Worm (Caenorhabditis elegans): Measurements from ENCODE around the gene Y53F4B.26.

The Y53F4B.26 gene

DNA sequence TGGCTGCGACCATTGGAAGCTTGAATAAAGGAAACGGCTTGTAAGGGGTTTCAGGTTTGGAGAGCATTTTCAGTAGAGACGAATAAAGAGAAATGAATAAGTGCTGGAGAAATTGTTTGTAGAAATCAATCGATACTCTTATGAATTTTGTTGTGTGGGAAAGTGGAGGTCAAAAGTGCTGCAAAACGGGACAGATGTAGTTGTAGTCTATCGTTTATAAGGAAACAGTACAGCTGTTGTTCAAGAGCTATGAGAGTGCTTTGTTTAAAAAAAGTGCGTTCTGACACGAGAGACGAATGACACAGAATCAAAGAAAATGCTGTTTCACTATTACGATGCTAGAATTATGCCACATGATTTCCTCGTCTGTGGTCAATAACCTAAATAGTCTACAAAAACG is 10.3 kb downstream of the Y53F4B.26 start, which contains the start of gene Y53F4B.62:
TSS of gene Y53F4B.62 (minus strand) at position 101 of the 400 bp plus-strand sequence.
- TF ChIP-seq ztf-23 (GFP tag; IDR thresholded peaks at IDR 0.05) (no peak), klf-2 (GFP tag; conservative IDR thresholded peaks at IDR 0.05) (no peak), tab-1 (GFP tag; IDR thresholded peaks at IDR 0.05) (no peak), ztf-29 (GFP tag; IDR thresholded peaks at IDR 0.05) (no peak), T22C8.4 (GFP tag; IDR thresholded peaks at IDR 0.05) (no peak), cog-1 (tag; optimal IDR thresholded peaks at IDR 0.05) (no peak), flt-1 (GFP tag; IDR thresholded peaks at IDR 0.05) (no peak), ref-1 (GFP tag; conservative IDR thresholded peaks at IDR 0.05) (no peak), med-1 (GFP tag; optimal IDR thresholded peaks at IDR 0.05; ENCODE audit: insufficient read depth) (no peak)

DNA sequence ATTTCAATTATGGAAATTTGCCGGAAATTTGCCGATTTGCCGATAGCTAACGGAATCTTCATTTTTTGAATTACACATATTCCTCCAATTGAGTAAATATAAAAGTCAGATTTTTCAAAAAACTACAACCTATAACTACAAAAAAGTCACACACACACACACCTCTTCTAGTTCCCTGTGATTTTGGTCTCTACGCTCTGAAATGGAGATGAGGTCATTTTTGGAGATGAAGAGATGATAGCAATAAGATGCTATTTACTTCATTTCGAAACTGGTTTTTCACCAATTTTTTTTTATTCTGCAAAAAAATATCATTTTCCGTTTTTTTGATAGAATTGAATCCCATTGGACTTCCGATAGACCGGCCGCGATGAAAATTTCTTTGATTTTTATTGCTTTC is 16.6 kb downstream of the Y53F4B.26 start, which contains the start of gene Y53F4B.23:
TSS of gene Y53F4B.23 (plus strand) at position 312 of the 400 bp plus-strand sequence.
- TF ChIP-seq ztf-23 (GFP tag; IDR thresholded peaks at IDR 0.05) (no peak), tab-1 (GFP tag; IDR thresholded peaks at IDR 0.05) (no peak), flt-1 (GFP tag; IDR thresholded peaks at IDR 0.05) (no peak), ztf-29 (GFP tag; IDR thresholded peaks at IDR 0.05) (no peak), med-1 (GFP tag; optimal IDR thresholded peaks at IDR 0.05; ENCODE audit: insufficient read depth) (no peak)

DNA sequence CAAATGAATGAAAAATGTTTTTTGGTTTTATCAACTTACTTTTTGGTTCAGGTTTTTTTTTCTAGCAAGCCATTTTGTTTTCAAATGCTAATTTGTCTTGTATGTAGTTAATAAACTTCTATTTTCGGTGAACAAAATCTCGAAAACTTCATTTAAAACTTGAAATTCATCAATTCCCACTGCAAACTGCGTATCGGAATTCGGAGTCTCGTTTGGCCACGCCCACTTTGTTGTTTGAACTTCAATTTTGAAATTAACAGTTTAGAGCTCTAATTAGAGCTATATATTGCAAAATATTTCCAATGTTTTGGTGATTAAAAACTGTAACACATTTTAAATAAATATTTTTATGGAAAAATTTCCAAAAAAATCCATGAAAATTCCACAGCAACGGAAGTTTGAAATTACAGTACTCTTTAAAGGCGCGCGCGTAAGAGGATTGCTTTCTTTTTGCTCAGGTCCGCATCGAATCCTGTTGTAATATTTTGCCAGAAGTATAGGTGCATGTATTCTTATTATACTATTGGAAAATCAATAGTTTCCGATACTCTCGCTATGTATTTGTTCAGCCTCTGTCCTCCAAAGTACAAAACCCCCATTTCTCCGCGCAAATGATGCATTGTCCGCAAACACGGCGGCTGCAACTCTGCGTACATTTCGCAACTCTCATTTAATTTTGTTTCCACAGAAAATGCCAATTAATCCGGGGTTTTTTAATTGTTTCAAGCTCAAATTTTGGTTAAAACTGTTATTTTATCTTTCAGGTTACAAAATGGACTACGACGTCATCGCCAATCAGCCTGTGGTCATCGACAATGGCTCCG is 21.0 kb downstream of the Y53F4B.26 start, which contains the start of gene arp-1:
TSS of gene arp-1 (plus strand) at position 765 of the 824 bp plus-strand sequence.
- TF ChIP-seq klf-2 (GFP tag; conservative IDR thresholded peaks at IDR 0.05) (no peak), T22C8.4 (GFP tag; IDR thresholded peaks at IDR 0.05) (peak; percentile 33; the same call in 1 of the 2 replicates), cog-1 (tag; optimal IDR thresholded peaks at IDR 0.05) (peak; percentile 1), med-1 (GFP tag; optimal IDR thresholded peaks at IDR 0.05; ENCODE audit: insufficient read depth) (no peak), flt-1 (GFP tag; IDR thresholded peaks at IDR 0.05) (no peak), ref-1 (GFP tag; conservative IDR thresholded peaks at IDR 0.05) (no peak), ztf-23 (GFP tag; IDR thresholded peaks at IDR 0.05) (no peak), ztf-29 (GFP tag; IDR thresholded peaks at IDR 0.05) (no peak), tab-1 (GFP tag; IDR thresholded peaks at IDR 0.05) (no peak)

DNA sequence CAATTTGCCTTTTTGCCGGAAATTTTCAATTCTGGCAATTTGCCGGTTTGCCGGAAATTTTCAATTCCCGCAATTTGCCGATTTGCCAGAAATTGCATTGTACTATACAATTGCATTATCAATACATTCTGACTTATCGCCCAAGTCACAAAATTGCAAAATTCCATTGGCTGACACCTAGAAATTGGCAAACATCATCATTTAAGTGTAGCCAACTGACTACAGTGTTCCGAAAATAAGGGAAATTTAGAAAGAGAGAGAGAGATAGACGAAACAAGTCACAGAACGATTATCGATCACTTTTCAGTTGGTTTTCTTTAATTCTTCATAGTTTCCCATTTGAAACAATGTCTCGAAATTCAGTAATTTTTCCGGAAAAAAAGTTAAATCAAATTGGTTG is 29.4 kb downstream of the Y53F4B.26 start:
- no peak for TF ChIP-seq ztf-29 (GFP tag; IDR thresholded peaks at IDR 0.05)
- TF ChIP-seq ztf-23 (GFP tag; IDR thresholded peaks at IDR 0.05): no peak
- TF ChIP-seq tab-1 (GFP tag; IDR thresholded peaks at IDR 0.05): no peak
- no peak for TF ChIP-seq klf-2 (GFP tag; conservative IDR thresholded peaks at IDR 0.05)
- no peak for TF ChIP-seq ref-1 (GFP tag; conservative IDR thresholded peaks at IDR 0.05)
- no peak for TF ChIP-seq T22C8.4 (GFP tag; IDR thresholded peaks at IDR 0.05)
- TF ChIP-seq cog-1 (tag; optimal IDR thresholded peaks at IDR 0.05): no peak
- TF ChIP-seq flt-1 (GFP tag; IDR thresholded peaks at IDR 0.05): no peak
- TF ChIP-seq med-1 (GFP tag; optimal IDR thresholded peaks at IDR 0.05; ENCODE audit: insufficient read depth): no peak

DNA sequence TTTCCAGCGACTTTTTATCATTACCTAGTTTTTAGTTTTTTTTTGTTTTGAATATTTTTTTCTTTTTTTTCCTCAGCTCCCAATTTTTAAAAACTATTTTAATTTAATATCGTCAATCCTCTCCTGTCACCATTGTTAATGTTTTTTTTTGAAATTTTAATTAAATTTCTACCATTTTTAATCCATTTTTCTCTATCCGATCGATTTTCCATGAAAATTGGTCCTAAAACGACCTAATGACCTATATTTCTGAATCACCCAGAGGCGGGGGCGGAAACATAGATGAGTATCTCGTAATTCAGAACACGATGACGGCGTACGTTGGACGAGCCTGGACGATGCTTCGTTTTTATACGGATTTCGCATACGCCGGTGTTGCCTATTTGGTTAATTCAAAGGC is 30.9 kb downstream of the Y53F4B.26 start, which contains the start of gene Y53F4B.39:
TSS of gene Y53F4B.39 (plus strand) at position 301 of the 400 bp plus-strand sequence.
- TF ChIP-seq flt-1 (GFP tag; IDR thresholded peaks at IDR 0.05) (no peak), tab-1 (GFP tag; IDR thresholded peaks at IDR 0.05) (no peak), klf-2 (GFP tag; conservative IDR thresholded peaks at IDR 0.05) (no peak), ztf-23 (GFP tag; IDR thresholded peaks at IDR 0.05) (no peak), cog-1 (tag; optimal IDR thresholded peaks at IDR 0.05) (no peak), med-1 (GFP tag; optimal IDR thresholded peaks at IDR 0.05; ENCODE audit: insufficient read depth) (no peak), T22C8.4 (GFP tag; IDR thresholded peaks at IDR 0.05) (no peak), ztf-29 (GFP tag; IDR thresholded peaks at IDR 0.05) (no peak), ref-1 (GFP tag; conservative IDR thresholded peaks at IDR 0.05) (no peak)

DNA sequence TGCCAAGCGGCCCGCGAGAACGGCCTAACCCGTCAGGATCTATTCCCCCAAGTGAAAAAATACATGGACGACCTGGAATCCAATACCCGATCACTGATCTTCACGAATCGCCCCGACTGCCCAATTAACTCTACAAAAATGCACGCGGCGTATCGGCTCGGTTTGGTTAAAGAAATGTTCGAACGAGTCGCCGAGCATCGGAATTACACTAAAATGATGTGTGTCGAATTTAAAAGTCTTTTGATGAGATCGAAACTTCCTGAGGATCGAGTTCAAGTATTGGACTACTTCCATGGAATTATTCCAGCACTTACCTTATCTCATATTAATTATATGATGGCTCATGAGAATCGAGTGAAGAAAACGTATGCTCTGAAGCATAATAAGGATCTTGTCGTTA is 33.6 kb downstream of the Y53F4B.26 start:
- TF ChIP-seq med-1 (GFP tag; optimal IDR thresholded peaks at IDR 0.05; ENCODE audit: insufficient read depth): no peak
- TF ChIP-seq tab-1 (GFP tag; IDR thresholded peaks at IDR 0.05): no peak
- TF ChIP-seq T22C8.4 (GFP tag; IDR thresholded peaks at IDR 0.05): no peak
- TF ChIP-seq ztf-23 (GFP tag; IDR thresholded peaks at IDR 0.05): no peak
- no peak for TF ChIP-seq ztf-29 (GFP tag; IDR thresholded peaks at IDR 0.05)
- no peak for TF ChIP-seq flt-1 (GFP tag; IDR thresholded peaks at IDR 0.05)
- no peak for TF ChIP-seq cog-1 (tag; optimal IDR thresholded peaks at IDR 0.05)
- no peak for TF ChIP-seq ref-1 (GFP tag; conservative IDR thresholded peaks at IDR 0.05)
- no peak for TF ChIP-seq klf-2 (GFP tag; conservative IDR thresholded peaks at IDR 0.05)

DNA sequence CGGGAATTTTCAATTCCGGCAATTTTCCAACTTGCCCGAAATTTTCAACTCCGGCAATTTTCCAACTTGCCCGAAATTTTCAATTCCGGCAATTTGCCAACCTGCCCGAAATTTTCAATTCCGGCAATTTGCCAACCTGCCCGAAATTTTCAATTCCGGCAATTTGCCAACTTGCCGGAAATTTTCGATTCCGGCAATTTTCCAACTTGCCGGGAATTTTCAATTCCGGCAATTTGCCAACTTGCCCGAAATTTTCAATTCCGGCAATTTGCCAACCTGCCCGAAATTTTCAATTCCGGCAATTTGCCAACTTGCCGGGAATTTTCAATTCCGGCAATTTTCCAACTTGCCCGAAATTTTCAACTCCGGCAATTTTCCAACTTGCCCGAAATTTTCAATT is 44.5 kb downstream of the Y53F4B.26 start:
- TF ChIP-seq klf-2 (GFP tag; conservative IDR thresholded peaks at IDR 0.05): 0 out of 2 replicates have a peak, but pooled peaks have one; percentile 38

Measured in whole organism, midembryonic.